Worm (Caenorhabditis elegans) whole organism, late embryonic: ENCODE data around the gene cyp-13A4.

Source experiments
- F13H6.1 ChIP-seq: sonication (generic microtip); optimal IDR thresholded peaks from 2 replicates; lab custom pipeline; 2016; ENCODE audit warnings: missing genetic modification characterization, missing compliant biosample characterization
- ceh-19 ChIP-seq: fragments of 200-800 bp; sonication (Bioruptor generic); optimal IDR thresholded peaks from 2 replicates; lab custom pipeline; 2018; ENCODE audit warnings: mild to moderate bottlenecking, missing genetic modification characterization, missing compliant biosample characterization
- pqm-1 ChIP-seq: sonication (generic microtip); optimal IDR thresholded peaks from 2 replicates; lab custom pipeline; 2016; ENCODE audit warnings: missing genetic modification characterization, missing compliant biosample characterization
- unc-86 ChIP-seq: sonication (generic microtip); optimal IDR thresholded peaks from 2 replicates; lab custom pipeline; 2016; ENCODE audit warnings: missing genetic modification characterization, missing compliant biosample characterization

DNA sequence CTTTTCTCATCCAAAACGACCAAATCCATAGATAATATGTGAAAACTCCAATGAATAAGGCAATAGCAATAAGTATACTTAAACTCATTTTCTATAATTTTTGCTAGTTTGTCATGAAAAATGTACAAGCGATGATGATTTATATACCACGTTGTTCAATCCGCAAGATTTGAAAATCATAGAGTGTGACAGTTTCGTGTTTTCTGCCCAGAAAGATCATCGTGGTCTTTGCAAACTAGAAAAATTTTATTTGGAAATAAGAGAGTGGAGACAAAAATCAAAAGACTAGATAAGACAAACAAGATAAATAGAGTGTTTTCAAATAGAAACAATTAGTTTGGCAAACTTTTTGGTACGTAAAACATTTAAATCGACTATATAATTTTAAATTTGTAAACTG is 4.3 kb downstream of the cyp-13A4 start, which contains the start of gene cyp-13A3:
- no peak for TF ChIP-seq unc-86
- TF ChIP-seq pqm-1: no peak
- TF ChIP-seq F13H6.1 (tag; lab: Kevin White, UChicago): no peak
- TF ChIP-seq ceh-19: no peak
